Worm (Caenorhabditis elegans) whole organism, late embryonic: ENCODE measurements around the gene twk-5.

Source experiments
- C08G9.2 ChIP-seq: sonication (generic microtip); optimal IDR thresholded peaks from 2 replicates; lab custom pipeline; 2016; ENCODE audit warnings: mild to moderate bottlenecking, missing genetic modification characterization, moderate library complexity, missing compliant biosample characterization
- C38D4.7 ChIP-seq: fragments of 200-800 bp; sonication (Bioruptor generic); optimal IDR thresholded peaks from 2 replicates; lab custom pipeline; 2018; ENCODE audit warnings: mild to moderate bottlenecking, missing genetic modification characterization, moderate library complexity, missing compliant biosample characterization
- K09A11.1 ChIP-seq: sonication (generic microtip); optimal IDR thresholded peaks from 2 replicates; lab custom pipeline; 2017; ENCODE audit warnings: antibody characterized with exemption, mild to moderate bottlenecking, missing genetic modification characterization, missing compliant biosample characterization; ENCODE audit not compliant: insufficient read depth
- T23F11.4 ChIP-seq: fragments of 200-800 bp; sonication (Bioruptor generic); optimal IDR thresholded peaks from 2 replicates; lab custom pipeline; 2018; ENCODE audit warnings: mild to moderate bottlenecking, missing genetic modification characterization, missing compliant biosample characterization
- ahr-1 ChIP-seq: sonication (generic microtip); optimal IDR thresholded peaks from 2 replicates; lab custom pipeline; 2016; ENCODE audit warnings: missing genetic modification characterization, missing compliant biosample characterization
- ama-1 ChIP-seq: fragments of 150-350 bp; optimal IDR thresholded peaks from 2 replicates; lab custom pipeline; 2014
- ceh-14 ChIP-seq: sonication (generic microtip); optimal IDR thresholded peaks from 2 replicates; lab custom pipeline; 2016; ENCODE audit warnings: missing genotype, missing genetic modification characterization, missing compliant biosample characterization
- ceh-18 ChIP-seq: sonication (generic microtip); optimal IDR thresholded peaks from 2 replicates; lab custom pipeline; 2016; ENCODE audit warnings: missing genetic modification characterization, missing compliant biosample characterization
- ceh-24 ChIP-seq: sonication (generic microtip); optimal IDR thresholded peaks from 2 replicates; lab custom pipeline; 2016; ENCODE audit warnings: mild to moderate bottlenecking, missing genetic modification characterization, missing compliant biosample characterization
- ceh-34 ChIP-seq: sonication (generic microtip); optimal IDR thresholded peaks from 2 replicates; lab custom pipeline; 2016; ENCODE audit warnings: mild to moderate bottlenecking, missing genetic modification characterization, missing compliant biosample characterization
- ceh-45 ChIP-seq: fragments of 200-800 bp; sonication (Bioruptor generic); IDR thresholded peaks from 2 replicates; pipeline ENCODE4 v1.3.6; 2022; ENCODE audit warnings: missing genetic modification reagents, missing genetic modification characterization, missing compliant biosample characterization
- ceh-9 ChIP-seq: sonication (generic microtip); optimal IDR thresholded peaks from 2 replicates; lab custom pipeline; 2016; ENCODE audit warnings: mild to moderate bottlenecking, missing genetic modification characterization, inconsistent platforms, missing compliant biosample characterization
- elt-4 ChIP-seq: sonication (generic microtip); optimal IDR thresholded peaks from 2 replicates; lab custom pipeline; 2016; ENCODE audit warnings: missing genetic modification characterization, missing compliant biosample characterization
- eyg-1 ChIP-seq: sonication (generic microtip); optimal IDR thresholded peaks from 2 replicates; lab custom pipeline; 2016; ENCODE audit warnings: missing genotype, missing genetic modification characterization, missing compliant biosample characterization
- fax-1 ChIP-seq: sonication (generic microtip); optimal IDR thresholded peaks from 2 replicates; lab custom pipeline; 2016; ENCODE audit warnings: missing genotype, missing genetic modification characterization, missing compliant biosample characterization
- gmeb-2 ChIP-seq: sonication (generic microtip); optimal IDR thresholded peaks from 2 replicates; lab custom pipeline; 2016; ENCODE audit warnings: missing genetic modification characterization, inconsistent platforms, missing compliant biosample characterization
- hlh-13 ChIP-seq: fragments of 200-800 bp; sonication (Bioruptor generic); optimal IDR thresholded peaks from 2 replicates; lab custom pipeline; 2018; ENCODE audit warnings: mild to moderate bottlenecking, missing genetic modification characterization, missing compliant biosample characterization
- hlh-8 ChIP-seq: sonication (generic microtip); optimal IDR thresholded peaks from 2 replicates; lab custom pipeline; 2016; ENCODE audit warnings: missing genotype, missing genetic modification characterization, missing compliant biosample characterization
- npax-4 ChIP-seq: sonication (generic microtip); optimal IDR thresholded peaks from 2 replicates; lab custom pipeline; 2016; ENCODE audit warnings: missing genetic modification characterization, missing compliant biosample characterization
- odd-2 ChIP-seq: sonication (generic microtip); optimal IDR thresholded peaks from 2 replicates; lab custom pipeline; 2017; ENCODE audit warnings: antibody characterized with exemption, mild to moderate bottlenecking, missing genetic modification characterization, missing compliant biosample characterization
- pat-9 ChIP-seq: fragments of 200-800 bp; sonication (Bioruptor generic); optimal IDR thresholded peaks from 2 replicates; lab custom pipeline; 2018; ENCODE audit warnings: mild to moderate bottlenecking, missing genetic modification characterization, moderate library complexity, missing compliant biosample characterization
- pha-4 ChIP-seq: fragments of 150-350 bp; optimal IDR thresholded peaks from 2 replicates; lab custom pipeline; 2018; ENCODE audit warnings: missing biosample characterization, missing genetic modification reagents, missing genetic modification characterization
- pqm-1 ChIP-seq: sonication (generic microtip); optimal IDR thresholded peaks from 2 replicates; lab custom pipeline; 2016; ENCODE audit warnings: missing genetic modification characterization, missing compliant biosample characterization
- rnt-1 ChIP-seq: sonication (generic microtip); optimal IDR thresholded peaks from 2 replicates; lab custom pipeline; 2016; ENCODE audit warnings: missing genetic modification characterization, missing compliant biosample characterization
- sdc-2 ChIP-seq: sonication (generic microtip); optimal IDR thresholded peaks from 2 replicates; lab custom pipeline; 2016; ENCODE audit warnings: missing genotype, missing genetic modification characterization, missing compliant biosample characterization
- sox-2 ChIP-seq: fragments of 200-800 bp; sonication (Bioruptor generic); IDR thresholded peaks from 2 replicates; pipeline ENCODE4 v1.3.6; 2022; ENCODE audit warnings: missing genetic modification reagents, missing genetic modification characterization, missing compliant biosample characterization
- sox-4 ChIP-seq: sonication (generic microtip); optimal IDR thresholded peaks from 2 replicates; lab custom pipeline; 2017; ENCODE audit warnings: mild to moderate bottlenecking, missing genetic modification characterization, inconsistent platforms, missing compliant biosample characterization
- syd-9 ChIP-seq: sonication (generic microtip); optimal IDR thresholded peaks from 2 replicates; lab custom pipeline; 2016; ENCODE audit warnings: mild to moderate bottlenecking, missing genetic modification characterization, moderate library complexity, missing compliant biosample characterization
- tbx-7 ChIP-seq: sonication (generic microtip); optimal IDR thresholded peaks from 2 replicates; lab custom pipeline; 2016; ENCODE audit warnings: missing genotype, missing genetic modification characterization, missing compliant biosample characterization
- ttx-3 ChIP-seq: sonication (generic microtip); optimal IDR thresholded peaks from 2 replicates; lab custom pipeline; 2016; ENCODE audit warnings: missing genetic modification reagents, missing genetic modification characterization, missing compliant biosample characterization
- unc-3 ChIP-seq, 2 experiments: fragments of 200-800 bp in 1 of 2; sonication (Bioruptor generic) in 1 of 2; sonication (generic microtip) in 1 of 2; conservative IDR thresholded peaks in 1 of 2; optimal IDR thresholded peaks in 1 of 2; 2 replicates each; pipeline versions ENCODE4 v1.3.6 to Lab custom; 2016 to 2022; ENCODE audit warnings: missing compliant biosample characterization in 2 of 2, missing genetic modification characterization in 2 of 2, missing genetic modification reagents in 1 of 2
- unc-42 ChIP-seq: sonication (generic microtip); optimal IDR thresholded peaks from 2 replicates; lab custom pipeline; 2016; ENCODE audit warnings: missing genotype, missing genetic modification characterization, missing compliant biosample characterization
- unc-55 ChIP-seq: sonication (generic microtip); optimal IDR thresholded peaks from 2 replicates; lab custom pipeline; 2017; ENCODE audit warnings: missing biosample characterization, missing genetic modification reagents, missing genetic modification characterization
- zip-5 ChIP-seq: sonication (generic microtip); optimal IDR thresholded peaks from 2 replicates; lab custom pipeline; 2016; ENCODE audit warnings: missing genetic modification characterization, missing compliant biosample characterization
- ztf-16 ChIP-seq: sonication (generic microtip); optimal IDR thresholded peaks from 2 replicates; lab custom pipeline; 2017; ENCODE audit warnings: missing genetic modification characterization, missing compliant biosample characterization

The twk-5 gene

DNA sequence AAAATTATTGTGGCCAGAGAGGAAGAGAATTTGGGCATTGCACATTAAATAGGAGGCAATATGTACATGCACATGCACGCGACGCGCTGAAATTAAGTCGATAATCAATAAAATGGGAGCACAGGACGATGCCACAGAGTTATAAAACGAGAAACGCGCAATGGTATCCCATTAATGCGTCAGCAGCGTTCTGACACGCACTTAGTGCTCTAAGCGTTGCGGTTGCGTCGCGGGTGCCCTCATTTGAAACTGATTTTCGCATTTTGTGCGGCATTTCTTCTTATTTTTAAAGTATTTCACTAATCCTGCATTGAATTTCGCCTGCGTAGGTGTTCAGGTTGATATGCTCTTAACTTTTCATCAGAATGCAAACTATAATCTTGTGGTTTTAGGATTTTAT is 32.1 kb downstream of the twk-5 start, which contains the start of gene rsp-1 (continued):
- TF ChIP-seq sox-2 (no peak), ama-1 (lab: Kevin White, UChicago) (no peak), odd-2 (no peak), ceh-18 (peak; percentile 77), ahr-1 (no peak), gmeb-2 (tag; lab: Kevin White, UChicago) (peak; percentile 35), pha-4 (no peak), C08G9.2 (tag; lab: Kevin White, UChicago) (peak; percentile 19), sox-4 (tag; lab: Kevin White, UChicago) (peak; percentile 19), rnt-1 (tag; lab: Kevin White, UChicago) (peak; percentile 71), ceh-14 (peak; percentile 48), unc-42 (tag; lab: Kevin White, UChicago) (peak; percentile 81), pqm-1 (tag; lab: Kevin White, UChicago) (no peak), ztf-16 (tag; lab: Kevin White, UChicago) (peak; percentile 55), elt-4 (no peak), ceh-9 (tag; lab: Kevin White, UChicago) (no peak)

ce11 chrII:11452498-11453005 is 32.5 kb downstream of the twk-5 start, which contains the start of gene rsp-2:
rsp-2 (minus strand) TSS chrII:11452955.
- TF ChIP-seq ceh-9 (tag; lab: Kevin White, UChicago) (no peak), pat-9 (tag; lab: Kevin White, UChicago) (no peak), rnt-1 (tag; lab: Kevin White, UChicago) (no peak), pqm-1 (tag; lab: Kevin White, UChicago) (no peak), odd-2 (no peak), ttx-3 (tag; lab: Kevin White, UChicago) (no peak), unc-3 (GFP tag; conservative IDR thresholded peaks at IDR 0.05; lab: Robert Waterston, UW) (no peak), unc-3 (tag; optimal IDR thresholded peaks at IDR 0.05; lab: Kevin White, UChicago) (no peak), K09A11.1 (no peak), hlh-8 (no peak), tbx-7 (tag; lab: Kevin White, UChicago) (no peak), eyg-1 (tag; lab: Kevin White, UChicago) (no peak), gmeb-2 (tag; lab: Kevin White, UChicago) (no peak), ceh-34 (tag; lab: Kevin White, UChicago) (no peak), T23F11.4 (no peak), ceh-24 (tag; lab: Kevin White, UChicago) (no peak)

- TF ChIP-seq ceh-18 (no peak), sox-2 (no peak), npax-4 (tag; lab: Kevin White, UChicago) (no peak), unc-3 (GFP tag; conservative IDR thresholded peaks at IDR 0.05; lab: Robert Waterston, UW) (no peak), unc-3 (tag; optimal IDR thresholded peaks at IDR 0.05; lab: Kevin White, UChicago) (no peak), unc-55 (GFP tag; lab: Kevin White, UChicago) (no peak), syd-9 (tag; lab: Kevin White, UChicago) (no peak)
These were observed 33.4 kb downstream of the twk-5 start for ce11 chrII:11451738-11452137.

DNA sequence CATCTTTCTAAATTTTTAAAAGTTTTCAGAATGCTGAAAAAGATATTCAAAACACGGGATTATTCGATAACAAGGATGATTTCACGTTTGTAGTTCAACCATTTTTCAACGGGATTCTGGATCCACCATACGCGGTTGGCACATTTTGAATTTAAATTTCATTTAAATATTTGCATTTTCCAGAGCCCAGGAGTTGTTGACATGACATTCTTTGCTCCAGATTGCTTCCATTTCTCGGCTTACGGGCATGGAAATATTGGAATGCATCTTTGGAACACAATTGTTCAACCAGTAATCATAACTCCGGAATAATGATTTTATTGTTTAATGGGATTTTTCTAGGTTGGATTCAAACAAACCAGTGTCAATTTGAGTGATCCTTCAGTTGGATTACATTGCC is 34.2 kb downstream of the twk-5 start:
- TF ChIP-seq ceh-45 (no peak), C38D4.7 (no peak), fax-1 (tag; lab: Kevin White, UChicago) (no peak), sdc-2 (tag; lab: Kevin White, UChicago) (no peak), ahr-1 (no peak), hlh-13 (GFP tag; lab: Kevin White, UChicago) (no peak), zip-5 (tag; lab: Kevin White, UChicago) (no peak)
